Worm (Caenorhabditis elegans) whole organism, L4 larva: ENCODE results near the gene gst-11.

Source experiments
- lin-38 ChIP-seq: fragments of 200-800 bp; sonication (Bioruptor generic); IDR thresholded peaks from 2 replicates; pipeline ENCODE4 v1.3.6; 2022; ENCODE audit warnings: missing genetic modification reagents, missing genetic modification characterization, missing compliant biosample characterization

The gst-11 gene

ce11 chrX:3583436-3583835, 50.1 kb downstream of the gst-11 start:
- TF ChIP-seq lin-38 (GFP tag; lab: Robert Waterston, UW) = no peak
- TF ChIP-seq, all 104 proteins: peak for 0
